Worm (Caenorhabditis elegans): ENCODE results near the gene F23H12.5.

ce11 chrV:12337894-12338293 is 20.6 kb upstream of the F23H12.5 start, which contains the start of gene twk-13:
- TF ChIP-seq dao-5 (tag; optimal IDR thresholded peaks at IDR 0.05) (no peak), him-1 (tag; optimal IDR thresholded peaks at IDR 0.05) (no peak)

Measured in whole organism, L4/young adult.